Worm (Caenorhabditis elegans) whole organism, early embryonic: ENCODE measurements around the gene srx-22.

Experiments
- F13C5.2 ChIP-seq: sonication (generic microtip); optimal IDR thresholded peaks from 2 replicates; lab custom pipeline; 2017; ENCODE audit warnings: mild to moderate bottlenecking, missing genetic modification characterization, inconsistent platforms, missing compliant biosample characterization
- aly-1 ChIP-seq: sonication (generic microtip); optimal IDR thresholded peaks from 2 replicates; lab custom pipeline; 2016; ENCODE audit warnings: missing genetic modification characterization, missing compliant biosample characterization
- ama-1 ChIP-seq: fragments of 150-350 bp; optimal IDR thresholded peaks from 2 replicates; lab custom pipeline; 2014
- ceh-13 ChIP-seq: fragments of 200-800 bp; sonication (Bioruptor generic); optimal IDR thresholded peaks from 2 replicates; lab custom pipeline; 2018; ENCODE audit warnings: mild to moderate bottlenecking, missing genetic modification characterization, missing compliant biosample characterization
- ets-7 ChIP-seq: sonication (generic microtip); optimal IDR thresholded peaks from 2 replicates; lab custom pipeline; 2016; ENCODE audit warnings: missing genotype, missing genetic modification characterization, missing compliant biosample characterization
- flt-1 ChIP-seq: fragments of 200-800 bp; sonication (Bioruptor generic); IDR thresholded peaks from 2 replicates; pipeline ENCODE4 v1.3.6; 2022; ENCODE audit warnings: missing genetic modification characterization, missing compliant biosample characterization
- hmg-4 ChIP-seq: fragments of 200-800 bp; sonication (Bioruptor generic); optimal IDR thresholded peaks from 2 replicates; lab custom pipeline; 2018; ENCODE audit warnings: mild to moderate bottlenecking, missing genetic modification characterization, missing compliant biosample characterization
- pes-1 ChIP-seq: fragments of 200-800 bp; sonication (Bioruptor generic); IDR thresholded peaks from 2 replicates; pipeline ENCODE4 v1.3.6; 2022; ENCODE audit warnings: missing genetic modification reagents, missing genetic modification characterization, missing compliant biosample characterization
- tbx-11 ChIP-seq: fragments of 200-800 bp; sonication (Bioruptor generic); IDR thresholded peaks from 2 replicates; pipeline ENCODE4 v1.3.6; 2022; ENCODE audit warnings: missing genetic modification characterization, missing compliant biosample characterization
- tbx-37 ChIP-seq: fragments of 200-800 bp; sonication (Bioruptor generic); conservative IDR thresholded peaks from 2 replicates; pipeline ENCODE4 v1.3.6; 2022; ENCODE audit warnings: missing genetic modification reagents, missing genetic modification characterization, missing compliant biosample characterization
- tra-4 ChIP-seq: sonication (generic microtip); optimal IDR thresholded peaks from 2 replicates; lab custom pipeline; 2017; ENCODE audit warnings: missing genetic modification characterization, missing compliant biosample characterization

DNA sequence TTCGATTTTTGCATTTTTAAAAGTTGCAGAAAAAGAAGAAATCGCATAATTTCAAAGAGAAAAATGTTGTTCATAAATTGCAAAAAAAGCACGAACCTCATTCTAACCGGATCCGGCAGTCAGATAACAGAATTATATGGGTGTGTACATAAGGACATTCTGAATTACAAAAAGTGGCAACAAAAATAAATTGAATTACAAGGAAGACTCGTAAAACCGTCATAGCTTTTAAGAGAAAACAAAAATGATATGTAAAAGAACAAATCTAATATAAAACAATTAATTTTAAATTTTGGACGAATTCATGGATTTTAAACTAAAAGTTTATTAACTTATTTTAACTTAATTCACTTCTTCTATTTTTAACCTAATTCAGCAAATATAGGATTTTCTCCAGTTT lies 19.6 kb upstream of the srx-22 start, which contains the start of gene F31F4.17:
- TF ChIP-seq ama-1 (lab: Kevin White, UChicago) (no peak), F13C5.2 (no peak), aly-1 (tag; lab: Kevin White, UChicago) (no peak), ceh-13 (GFP tag; lab: Kevin White, UChicago) (no peak), ets-7 (tag; lab: Kevin White, UChicago) (no peak), tra-4 (tag; lab: Kevin White, UChicago) (no peak), flt-1 (GFP tag; lab: Robert Waterston, UW) (no peak), tbx-11 (GFP tag; lab: Robert Waterston, UW) (no peak), pes-1 (GFP tag; lab: Robert Waterston, UW) (no peak), hmg-4 (no peak), tbx-37 (GFP tag; lab: Robert Waterston, UW) (no peak)
